Worm (Caenorhabditis elegans) whole organism, late embryonic: ENCODE data around the gene nhr-235.

ENCODE experiments used
- K09A11.1 ChIP-seq: sonication (generic microtip); optimal IDR thresholded peaks from 2 replicates; lab custom pipeline; 2017; ENCODE audit warnings: antibody characterized with exemption, mild to moderate bottlenecking, missing genetic modification characterization, missing compliant biosample characterization; ENCODE audit not compliant: insufficient read depth
- ceh-14 ChIP-seq: sonication (generic microtip); optimal IDR thresholded peaks from 2 replicates; lab custom pipeline; 2016; ENCODE audit warnings: missing genotype, missing genetic modification characterization, missing compliant biosample characterization
- ceh-2 ChIP-seq: sonication (generic microtip); optimal IDR thresholded peaks from 2 replicates; lab custom pipeline; 2016; ENCODE audit warnings: missing genotype, missing genetic modification characterization, missing compliant biosample characterization
- ceh-30 ChIP-seq: fragments of 150-350 bp; optimal IDR thresholded peaks from 2 replicates; lab custom pipeline; 2014; ENCODE audit warnings: missing biosample characterization, missing genetic modification characterization
- ceh-31 ChIP-seq: sonication (generic microtip); optimal IDR thresholded peaks from 2 replicates; lab custom pipeline; 2016; ENCODE audit warnings: missing genetic modification characterization, missing compliant biosample characterization
- ceh-45 ChIP-seq: fragments of 200-800 bp; sonication (Bioruptor generic); IDR thresholded peaks from 2 replicates; pipeline ENCODE4 v1.3.6; 2022; ENCODE audit warnings: missing genetic modification reagents, missing genetic modification characterization, missing compliant biosample characterization
- ceh-48 ChIP-seq: sonication (generic microtip); optimal IDR thresholded peaks from 2 replicates; lab custom pipeline; 2016; ENCODE audit warnings: missing genetic modification characterization, inconsistent platforms, missing compliant biosample characterization
- ceh-6 ChIP-seq: fragments of 200-800 bp; sonication (Bioruptor generic); optimal IDR thresholded peaks from 2 replicates; lab custom pipeline; 2018; ENCODE audit warnings: mild to moderate bottlenecking, missing genetic modification characterization, missing compliant biosample characterization
- elt-2 ChIP-seq: sonication (generic microtip); optimal IDR thresholded peaks from 2 replicates; lab custom pipeline; 2016; ENCODE audit warnings: missing genetic modification reagents, missing genetic modification characterization, missing compliant biosample characterization
- fkh-6 ChIP-seq: sonication (generic microtip); optimal IDR thresholded peaks from 2 replicates; lab custom pipeline; 2016; ENCODE audit warnings: missing genetic modification characterization, missing compliant biosample characterization
- hlh-13 ChIP-seq: fragments of 200-800 bp; sonication (Bioruptor generic); optimal IDR thresholded peaks from 2 replicates; lab custom pipeline; 2018; ENCODE audit warnings: mild to moderate bottlenecking, missing genetic modification characterization, missing compliant biosample characterization
- hlh-30 ChIP-seq: sonication (generic microtip); optimal IDR thresholded peaks from 2 replicates; lab custom pipeline; 2017; ENCODE audit warnings: antibody characterized with exemption, missing genetic modification characterization, missing compliant biosample characterization; ENCODE audit not compliant: insufficient read depth
- npax-4 ChIP-seq: sonication (generic microtip); optimal IDR thresholded peaks from 2 replicates; lab custom pipeline; 2016; ENCODE audit warnings: missing genetic modification characterization, missing compliant biosample characterization
- odd-2 ChIP-seq: sonication (generic microtip); optimal IDR thresholded peaks from 2 replicates; lab custom pipeline; 2017; ENCODE audit warnings: antibody characterized with exemption, mild to moderate bottlenecking, missing genetic modification characterization, missing compliant biosample characterization
- pat-9 ChIP-seq: fragments of 200-800 bp; sonication (Bioruptor generic); optimal IDR thresholded peaks from 2 replicates; lab custom pipeline; 2018; ENCODE audit warnings: mild to moderate bottlenecking, missing genetic modification characterization, moderate library complexity, missing compliant biosample characterization
- pqm-1 ChIP-seq: sonication (generic microtip); optimal IDR thresholded peaks from 2 replicates; lab custom pipeline; 2016; ENCODE audit warnings: missing genetic modification characterization, missing compliant biosample characterization
- rnt-1 ChIP-seq: sonication (generic microtip); optimal IDR thresholded peaks from 2 replicates; lab custom pipeline; 2016; ENCODE audit warnings: missing genetic modification characterization, missing compliant biosample characterization
- syd-9 ChIP-seq: sonication (generic microtip); optimal IDR thresholded peaks from 2 replicates; lab custom pipeline; 2016; ENCODE audit warnings: mild to moderate bottlenecking, missing genetic modification characterization, moderate library complexity, missing compliant biosample characterization
- tbx-7 ChIP-seq: sonication (generic microtip); optimal IDR thresholded peaks from 2 replicates; lab custom pipeline; 2016; ENCODE audit warnings: missing genotype, missing genetic modification characterization, missing compliant biosample characterization
- unc-42 ChIP-seq: sonication (generic microtip); optimal IDR thresholded peaks from 2 replicates; lab custom pipeline; 2016; ENCODE audit warnings: missing genotype, missing genetic modification characterization, missing compliant biosample characterization
- ztf-16 ChIP-seq: sonication (generic microtip); optimal IDR thresholded peaks from 2 replicates; lab custom pipeline; 2017; ENCODE audit warnings: missing genetic modification characterization, missing compliant biosample characterization

The nhr-235 gene

DNA sequence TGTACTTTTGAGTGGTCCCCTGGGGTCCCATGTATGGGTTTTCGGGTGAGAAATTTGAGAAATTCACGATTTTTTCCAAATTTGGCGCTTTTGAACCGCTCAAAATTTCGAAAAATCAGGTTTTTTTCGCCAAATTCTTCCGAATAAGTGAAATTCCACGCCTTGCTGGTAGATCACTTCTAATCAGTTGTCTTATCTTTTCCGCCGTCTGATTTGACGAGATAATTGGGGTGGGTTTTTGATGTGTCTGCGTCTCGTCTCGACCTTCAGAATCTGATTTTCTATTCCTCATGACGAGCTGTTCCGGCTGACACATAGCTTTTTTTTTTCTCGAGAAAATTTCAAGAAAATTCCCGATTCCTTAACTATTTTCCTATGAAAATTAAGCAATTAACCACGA lies 48.9 kb downstream of the nhr-235 start:
- no peak for TF ChIP-seq ceh-48 (tag; lab: Kevin White, UChicago)
- TF ChIP-seq ceh-31 (tag; lab: Kevin White, UChicago): no peak
- no peak for TF ChIP-seq ceh-45
- no peak for TF ChIP-seq pqm-1
- no peak for TF ChIP-seq hlh-30 (tag; lab: Kevin White, UChicago)
- TF ChIP-seq pat-9 (tag; lab: Kevin White, UChicago): no peak
- no peak for TF ChIP-seq npax-4 (tag; lab: Kevin White, UChicago)
- peak; percentile 60 for TF ChIP-seq elt-2 (tag; lab: Kevin White, UChicago)
- TF ChIP-seq ceh-14 (tag; lab: Kevin White, UChicago): no peak

ce11 chrII:12690905-12691304 lies 50.4 kb downstream of the nhr-235 start:
- TF ChIP-seq ceh-2 (tag; lab: Kevin White, UChicago) (no peak), unc-42 (tag; lab: Kevin White, UChicago) (peak; percentile 54)
- TF ChIP-seq, all 69 proteins: peak for 1

DNA sequence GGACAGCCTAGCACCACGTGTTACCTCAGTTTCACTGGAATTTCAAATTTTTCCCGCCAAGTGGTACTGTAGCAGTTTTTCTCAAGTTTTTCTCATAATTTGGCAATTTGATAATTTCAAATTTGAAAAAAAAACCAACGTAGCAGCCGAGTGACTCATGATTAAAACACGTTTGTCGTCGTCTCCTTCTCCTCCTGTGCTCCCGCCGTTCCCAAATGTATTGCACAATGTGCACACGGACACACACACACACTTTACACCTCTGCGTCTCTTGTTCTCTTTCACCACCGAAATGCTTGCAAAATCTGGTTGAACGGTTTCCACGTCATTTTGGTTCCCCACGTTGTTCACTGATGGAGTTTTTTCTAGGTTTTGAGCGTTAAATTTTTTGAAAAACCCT lies 50.9 kb downstream of the nhr-235 start:
- TF ChIP-seq pat-9 (tag; lab: Kevin White, UChicago) (no peak), fkh-6 (tag; lab: Kevin White, UChicago) (no peak), odd-2 (no peak), elt-2 (tag; lab: Kevin White, UChicago) (no peak), rnt-1 (tag; lab: Kevin White, UChicago) (no peak), ceh-48 (tag; lab: Kevin White, UChicago) (no peak), ceh-6 (GFP tag; lab: Kevin White, UChicago) (no peak), ztf-16 (no peak), K09A11.1 (tag; lab: Kevin White, UChicago) (no peak), hlh-13 (GFP tag; lab: Kevin White, UChicago) (no peak), ceh-30 (tag; lab: Kevin White, UChicago) (no peak), tbx-7 (tag; lab: Kevin White, UChicago) (no peak), syd-9 (tag; lab: Kevin White, UChicago) (no peak), ceh-45 (no peak)
